Fruit fly (Drosophila melanogaster) whole organism, embryonic: ENCODE data around the gene Rab39.

Source experiments
- CG1024 ChIP-seq: fragments of 200-800 bp; sonication (Bioruptor generic); IDR thresholded peaks from 2 replicates; pipeline ENCODE4 v1.3.6; 2022; ENCODE audit warnings: missing biosample characterization, missing genetic modification characterization
- CG10267 ChIP-seq: fragments of 200-800 bp; sonication (Bioruptor generic); optimal IDR thresholded peaks from 2 replicates; lab custom pipeline; 2018; ENCODE audit warnings: missing biosample characterization, mild to moderate bottlenecking, missing genetic modification characterization, moderate library complexity
- CG10462 ChIP-seq: fragments of 200-800 bp; sonication (Bioruptor generic); optimal IDR thresholded peaks from 2 replicates; lab custom pipeline; 2016; ENCODE audit warnings: missing biosample characterization, missing genetic modification characterization
- CG12391 ChIP-seq: fragments of 200-800 bp; sonication (Bioruptor generic); optimal IDR thresholded peaks from 3 replicates; lab custom pipeline; 2018; ENCODE audit warnings: missing biosample characterization, mild to moderate bottlenecking, missing genetic modification characterization, moderate library complexity
- CG13287 ChIP-seq: fragments of 200-800 bp; sonication (Bioruptor generic); IDR thresholded peaks from 2 replicates; pipeline ENCODE4 v1.3.6; 2022; ENCODE audit warnings: missing biosample characterization, missing genetic modification characterization; ENCODE audit not compliant: partially characterized antibody
- CG14667 ChIP-seq: fragments of 200-800 bp; sonication (Bioruptor generic); IDR thresholded peaks from 2 replicates; pipeline ENCODE4 v1.3.6; 2022; ENCODE audit warnings: missing biosample characterization, missing genetic modification characterization
- CG1603 ChIP-seq: fragments of 200-800 bp; sonication (Bioruptor generic); optimal IDR thresholded peaks from 2 replicates; lab custom pipeline; 2019; ENCODE audit warnings: missing biosample characterization, mild to moderate bottlenecking, missing genetic modification characterization, moderate library complexity
- CG16813 ChIP-seq: fragments of 200-800 bp; sonication (Bioruptor generic); IDR thresholded peaks from 3 replicates; pipeline ENCODE4 v1.3.6; 2022; ENCODE audit warnings: missing biosample characterization, missing genetic modification characterization; ENCODE audit not compliant: partially characterized antibody
- CG17385 ChIP-seq: fragments of 200-800 bp; sonication (Bioruptor generic); optimal IDR thresholded peaks from 3 replicates; lab custom pipeline; 2018; ENCODE audit warnings: missing biosample characterization, mild to moderate bottlenecking, missing genetic modification characterization
- CG17912 ChIP-seq: fragments of 200-800 bp; sonication (Bioruptor generic); optimal IDR thresholded peaks from 2 replicates; lab custom pipeline; 2018; ENCODE audit warnings: missing biosample characterization, mild to moderate bottlenecking, missing genetic modification characterization
- CG30431 ChIP-seq: fragments of 200-800 bp; sonication (Bioruptor generic); optimal IDR thresholded peaks from 2 replicates; lab custom pipeline; 2017; ENCODE audit warnings: missing biosample characterization, missing genetic modification characterization
- CG42726 ChIP-seq: fragments of 200-800 bp; sonication (Bioruptor generic); IDR thresholded peaks from 2 replicates; pipeline ENCODE4 v1.3.6; 2022; ENCODE audit warnings: missing biosample characterization, missing genetic modification characterization; ENCODE audit not compliant: partially characterized antibody
- CG8290 ChIP-seq, 3 experiments: fragments of 200-800 bp; sonication (Bioruptor generic); optimal IDR thresholded peaks; 2 replicates each; lab custom pipeline; 2016 to 2019; ENCODE audit warnings: missing biosample characterization in 3 of 3, missing genetic modification characterization in 3 of 3, mild to moderate bottlenecking in 2 of 3, moderate library complexity in 1 of 3
- CG8388 ChIP-seq: fragments of 200-800 bp; sonication (Bioruptor generic); optimal IDR thresholded peaks from 2 replicates; lab custom pipeline; 2019; ENCODE audit warnings: missing biosample characterization, mild to moderate bottlenecking, missing genetic modification characterization, moderate library complexity
- CG8478 ChIP-seq: fragments of >200 bp; optimal IDR thresholded peaks from 2 replicates; lab custom pipeline; 2018
- CG9609 ChIP-seq: fragments of 200-800 bp; sonication (Bioruptor generic); optimal IDR thresholded peaks from 3 replicates; lab custom pipeline; 2016; ENCODE audit warnings: missing biosample characterization, missing genetic modification characterization
- CG9932 ChIP-seq: fragments of 200-800 bp; sonication (Bioruptor generic); IDR thresholded peaks from 2 replicates; pipeline ENCODE4 v1.3.6; 2022; ENCODE audit warnings: missing biosample characterization, missing genetic modification characterization
- D ChIP-seq, 2 experiments: fragments of 200-800 bp in 1 of 2; fragments of >200 bp in 1 of 2; sonication (Bioruptor generic) in 1 of 2; optimal IDR thresholded peaks; 2 replicates in 1 of 2; 3 replicates in 1 of 2; lab custom pipeline; 2017; ENCODE audit warnings: mild to moderate bottlenecking in 1 of 2, missing biosample characterization in 1 of 2, missing genetic modification characterization in 1 of 2, missing genetic modification reagents in 1 of 2
- HLH3B ChIP-seq: fragments of 200-800 bp; sonication (Bioruptor generic); IDR thresholded peaks from 2 replicates; pipeline ENCODE4 v1.3.6; 2022; ENCODE audit warnings: missing biosample characterization, missing genetic modification characterization
- HLHmδ ChIP-seq: fragments of 200-800 bp; sonication (Bioruptor generic); optimal IDR thresholded peaks from 2 replicates; lab custom pipeline; 2018; ENCODE audit warnings: missing biosample characterization, mild to moderate bottlenecking, missing genetic modification characterization, moderate library complexity
- Hmr ChIP-seq: fragments of 200-800 bp; sonication (Bioruptor generic); optimal IDR thresholded peaks from 3 replicates; lab custom pipeline; 2017; ENCODE audit warnings: mild to moderate bottlenecking, missing biosample characterization, missing genetic modification reagents, missing genetic modification characterization
- Hmx ChIP-seq: fragments of 200-800 bp; sonication (Bioruptor generic); optimal IDR thresholded peaks from 2 replicates; lab custom pipeline; 2016; ENCODE audit warnings: missing biosample characterization, missing genetic modification characterization
- Hr78 ChIP-seq, 2 experiments: fragments of 200-800 bp in 1 of 2; fragments of >200 bp in 1 of 2; sonication (Bioruptor generic) in 1 of 2; optimal IDR thresholded peaks; 2 replicates each; lab custom pipeline; 2017 to 2019; ENCODE audit warnings: missing biosample characterization in 2 of 2, missing genetic modification characterization in 2 of 2, mild to moderate bottlenecking in 1 of 2, moderate library complexity in 1 of 2
- Med ChIP-seq: fragments of 200-800 bp; sonication (Bioruptor generic); peaks from one replicate; lab custom pipeline; 2016; ENCODE audit warnings: missing biosample characterization, missing genetic modification characterization, mild to moderate bottlenecking, inconsistent platforms, moderate library complexity
- NfI ChIP-seq: fragments of 200-800 bp; sonication (Bioruptor generic); optimal IDR thresholded peaks from 3 replicates; lab custom pipeline; 2018; ENCODE audit warnings: missing biosample characterization, mild to moderate bottlenecking, missing genetic modification characterization, moderate library complexity
- Optix ChIP-seq: fragments of 200-800 bp; sonication (Bioruptor generic); IDR thresholded peaks from 3 replicates; pipeline ENCODE4 v1.3.6; 2022; ENCODE audit warnings: missing biosample characterization, missing genetic modification characterization
- Pdp1 ChIP-seq, 2 experiments: fragments of 200-800 bp; sonication (Bioruptor generic); optimal IDR thresholded peaks; 3 replicates each; lab custom pipeline; 2016; ENCODE audit warnings: missing biosample characterization in 2 of 2, missing genetic modification characterization in 2 of 2, mild to moderate bottlenecking in 1 of 2, moderate library complexity in 1 of 2
- Ptx1 ChIP-seq: fragments of 200-800 bp; sonication (Bioruptor generic); IDR thresholded peaks from 2 replicates; pipeline ENCODE4 v1.3.6; 2022; ENCODE audit warnings: missing biosample characterization, missing genetic modification characterization
- Sry-δ ChIP-seq: fragments of 200-800 bp; sonication (Bioruptor generic); optimal IDR thresholded peaks from 2 replicates; lab custom pipeline; 2016; ENCODE audit warnings: missing biosample characterization, missing genetic modification characterization
- Taf1 ChIP-seq: fragments of 200-800 bp; sonication (Bioruptor generic); IDR thresholded peaks from 2 replicates; pipeline ENCODE4 v1.3.6; 2022; ENCODE audit warnings: missing biosample characterization, missing genetic modification characterization
- ase ChIP-seq: fragments of 200-800 bp; sonication (Bioruptor generic); IDR thresholded peaks from 3 replicates; pipeline ENCODE4 v1.3.6; 2022; ENCODE audit warnings: missing biosample characterization, missing genetic modification characterization
- emc ChIP-seq: fragments of 200-800 bp; sonication (Bioruptor generic); optimal IDR thresholded peaks from 2 replicates; lab custom pipeline; 2016; ENCODE audit warnings: missing biosample characterization, missing genetic modification characterization
- ems ChIP-seq: fragments of 200-800 bp; sonication (Bioruptor generic); optimal IDR thresholded peaks from 3 replicates; lab custom pipeline; 2016; ENCODE audit warnings: missing biosample characterization, missing genetic modification characterization
- gce ChIP-seq: fragments of 200-800 bp; sonication (Bioruptor generic); IDR thresholded peaks from 3 replicates; pipeline ENCODE4 v1.3.6; 2022; ENCODE audit warnings: missing biosample characterization, missing genetic modification characterization
- gem ChIP-seq: fragments of 200-800 bp; sonication (Bioruptor generic); optimal IDR thresholded peaks from 2 replicates; lab custom pipeline; 2019; ENCODE audit warnings: missing biosample characterization, mild to moderate bottlenecking, missing genetic modification characterization, moderate library complexity
- hth ChIP-seq: fragments of >200 bp; optimal IDR thresholded peaks from 2 replicates; lab custom pipeline; 2017; ENCODE audit warnings: inconsistent platforms
- jumu ChIP-seq: fragments of 200-800 bp; sonication (Bioruptor generic); optimal IDR thresholded peaks from 3 replicates; lab custom pipeline; 2016; ENCODE audit warnings: missing biosample characterization, missing genetic modification characterization
- mirr ChIP-seq: fragments of 200-800 bp; sonication (Bioruptor generic); optimal IDR thresholded peaks from 3 replicates; lab custom pipeline; 2018; ENCODE audit warnings: missing biosample characterization, mild to moderate bottlenecking, missing genetic modification characterization
- org-1 ChIP-seq: fragments of 200-800 bp; sonication (Bioruptor generic); optimal IDR thresholded peaks from 2 replicates; lab custom pipeline; 2017; ENCODE audit warnings: missing biosample characterization, missing genetic modification characterization
- peb ChIP-seq: fragments of 200-800 bp; sonication (Bioruptor generic); IDR thresholded peaks from 2 replicates; pipeline ENCODE4 v1.3.6; 2022; ENCODE audit warnings: missing biosample characterization, missing genetic modification characterization
- pita ChIP-seq: fragments of 200-800 bp; sonication (Bioruptor generic); optimal IDR thresholded peaks from 2 replicates; lab custom pipeline; 2017; ENCODE audit warnings: missing biosample characterization, mild to moderate bottlenecking, missing genetic modification characterization
- run ChIP-seq: fragments of 200-800 bp; sonication (Bioruptor generic); optimal IDR thresholded peaks from 3 replicates; lab custom pipeline; 2018; ENCODE audit warnings: missing biosample characterization, mild to moderate bottlenecking, missing genetic modification characterization
- sisA ChIP-seq: fragments of 200-800 bp; sonication (Bioruptor generic); IDR thresholded peaks from 2 replicates; pipeline ENCODE4 v1.3.6; 2022; ENCODE audit warnings: missing biosample characterization, missing genetic modification characterization
- sr ChIP-seq: fragments of 200-800 bp; sonication (Bioruptor generic); IDR thresholded peaks from 3 replicates; pipeline ENCODE4 v1.3.6; 2022; ENCODE audit warnings: missing biosample characterization, missing genetic modification characterization
- tll ChIP-seq, 2 experiments: fragments of 200-800 bp in 1 of 2; fragments of >200 bp in 1 of 2; sonication (Bioruptor generic) in 1 of 2; optimal IDR thresholded peaks; 2 replicates each; lab custom pipeline; 2017 to 2019; ENCODE audit warnings: missing biosample characterization in 2 of 2, missing genetic modification characterization in 2 of 2, mild to moderate bottlenecking in 1 of 2, moderate library complexity in 1 of 2
- wdn ChIP-seq: fragments of 200-800 bp; sonication (Bioruptor generic); IDR thresholded peaks from 2 replicates; pipeline ENCODE4 v1.3.6; 2022; ENCODE audit warnings: missing biosample characterization, missing genetic modification characterization
- wor ChIP-seq: fragments of 200-800 bp; sonication (Bioruptor generic); IDR thresholded peaks from 2 replicates; pipeline ENCODE4 v1.3.6; 2022; ENCODE audit warnings: missing biosample characterization, missing genetic modification characterization

The Rab39 gene

DNA sequence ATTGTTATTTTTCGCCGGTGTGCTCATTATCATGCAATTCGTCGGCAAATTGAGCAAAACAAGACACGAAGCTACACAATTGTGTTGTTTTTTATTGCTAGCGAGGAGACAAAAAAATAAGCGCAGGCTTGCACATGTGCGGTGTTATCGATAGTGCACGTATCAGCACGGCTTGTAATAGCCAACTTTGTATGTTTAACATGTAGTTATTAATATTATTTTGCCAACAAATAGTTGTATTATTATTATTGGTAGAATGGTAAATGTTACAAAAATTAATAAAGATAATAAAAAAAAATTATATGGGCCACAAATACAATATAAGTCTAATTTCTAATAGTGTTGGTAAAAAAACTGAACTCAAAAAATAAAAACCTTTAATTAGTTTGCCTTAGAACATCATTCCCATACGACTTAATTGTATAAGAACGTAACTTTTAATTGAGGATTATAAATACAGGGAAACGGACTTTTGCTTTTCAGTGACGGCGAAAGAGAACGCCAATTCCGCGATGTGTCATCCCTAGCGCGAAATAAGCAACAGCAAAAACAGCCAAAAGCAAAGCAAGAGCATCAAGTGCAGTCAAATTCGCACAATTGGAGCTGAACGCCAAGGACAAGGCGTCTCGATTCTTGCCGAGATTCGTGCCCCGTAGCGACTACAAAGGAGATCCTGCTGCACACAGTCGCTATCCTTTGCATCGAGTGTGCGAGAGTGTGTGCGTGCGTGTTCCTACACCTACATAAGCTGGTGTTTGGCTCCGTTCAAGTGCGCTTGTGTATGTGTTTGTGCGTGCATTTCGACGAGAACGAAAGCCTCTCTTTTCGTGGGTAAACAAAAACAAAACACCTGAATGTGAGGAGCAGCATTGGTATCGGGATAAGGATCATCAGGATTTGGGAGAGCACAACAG lies 6.2 kb upstream of the Rab39 start, which contains the start of the genes NELF-B and CG12155 (continued):
- TF ChIP-seq peb (GFP tag; lab: Robert Waterston, UW) (no peak), Optix (GFP tag; lab: Robert Waterston, UW) (no peak), CG1024 (no peak), CG8290 (GFP tag; optimal IDR thresholded peaks at IDR 0.05; lab: Kevin White, UChicago) (peak; percentile 18), CG8290 (tag; optimal IDR thresholded peaks at IDR 0.05; lab: Kevin White, UChicago) (no peak), hth (lab: Kevin White, UChicago) (no peak), ase (GFP tag; lab: Robert Waterston, UW) (0 out of 3 replicates have a peak, but pooled peaks have one; percentile 35), Taf1 (GFP tag; lab: Robert Waterston, UW) (no peak), wor (GFP tag; lab: Robert Waterston, UW) (no peak), CG17912 (no peak), HLHmδ (GFP tag; lab: Kevin White, UChicago) (no peak), jumu (no peak), Pdp1 (GFP tag; optimal IDR thresholded peaks at IDR 0.05; lab: Kevin White, UChicago) (peak; percentile 24 to 27), CG30431 (GFP tag; lab: Kevin White, UChicago) (no peak), sr (GFP tag; lab: Robert Waterston, UW) (no peak), mirr (GFP tag; lab: Kevin White, UChicago) (no peak), Sry-δ (GFP tag; lab: Kevin White, UChicago) (peak; percentile 82), Hr78 (GFP tag; optimal IDR thresholded peaks at IDR 0.05; lab: Kevin White, UChicago) (no peak), CG10462 (GFP tag; lab: Kevin White, UChicago) (peak; percentile 10), HLH3B (GFP tag; lab: Robert Waterston, UW) (no peak; the same call in 1 of the 2 replicates), CG10267 (tag; lab: Kevin White, UChicago) (peak; percentile 59), CG42726 (GFP tag; lab: Robert Waterston, UW) (0 out of 2 replicates have a peak, but pooled peaks have one; percentile 45), Ptx1 (GFP tag; lab: Robert Waterston, UW) (peak; percentile 58), CG8388 (GFP tag; lab: Kevin White, UChicago) (peak; percentile 30), emc (no peak), D (optimal IDR thresholded peaks at IDR 0.05; lab: Kevin White, UChicago) (no peak), D (GFP tag; optimal IDR thresholded peaks at IDR 0.05; lab: Kevin White, UChicago) (peak; percentile 42), CG17385 (GFP tag; lab: Kevin White, UChicago) (no peak), CG1603 (tag; lab: Kevin White, UChicago) (no peak), NfI (GFP tag; lab: Kevin White, UChicago) (peak; percentile 11), CG13287 (peak; percentile 54), Hmx (GFP tag; lab: Kevin White, UChicago) (no peak), sisA (GFP tag; lab: Robert Waterston, UW) (peak; percentile 10; the same call in 1 of the 2 replicates), ems (GFP tag; lab: Kevin White, UChicago) (no peak), org-1 (GFP tag; lab: Kevin White, UChicago) (no peak), gem (tag; lab: Kevin White, UChicago) (no peak), run (tag; lab: Kevin White, UChicago) (no peak), CG9932 (GFP tag; lab: Robert Waterston, UW) (peak; percentile 61; the same call in 1 of the 2 replicates), CG16813 (GFP tag; lab: Robert Waterston, UW) (peak; percentile 76), wdn (GFP tag; lab: Robert Waterston, UW) (no peak), CG9609 (GFP tag; lab: Kevin White, UChicago) (peak; percentile 23), Hmr (no peak), CG12391 (tag; lab: Kevin White, UChicago) (peak; percentile 59), tll (GFP tag; optimal IDR thresholded peaks at IDR 0.05; lab: Kevin White, UChicago) (no peak), CG8478 (lab: Kevin White, UChicago) (peak; percentile 71), gce (GFP tag; lab: Robert Waterston, UW) (no peak), CG14667 (GFP tag; lab: Robert Waterston, UW) (no peak), Med (GFP tag; lab: Kevin White, UChicago) (peak; percentile 62), pita (no peak)
